Fruit fly (Drosophila melanogaster): Measurements from ENCODE around the gene beta-PheRS.

DNA sequence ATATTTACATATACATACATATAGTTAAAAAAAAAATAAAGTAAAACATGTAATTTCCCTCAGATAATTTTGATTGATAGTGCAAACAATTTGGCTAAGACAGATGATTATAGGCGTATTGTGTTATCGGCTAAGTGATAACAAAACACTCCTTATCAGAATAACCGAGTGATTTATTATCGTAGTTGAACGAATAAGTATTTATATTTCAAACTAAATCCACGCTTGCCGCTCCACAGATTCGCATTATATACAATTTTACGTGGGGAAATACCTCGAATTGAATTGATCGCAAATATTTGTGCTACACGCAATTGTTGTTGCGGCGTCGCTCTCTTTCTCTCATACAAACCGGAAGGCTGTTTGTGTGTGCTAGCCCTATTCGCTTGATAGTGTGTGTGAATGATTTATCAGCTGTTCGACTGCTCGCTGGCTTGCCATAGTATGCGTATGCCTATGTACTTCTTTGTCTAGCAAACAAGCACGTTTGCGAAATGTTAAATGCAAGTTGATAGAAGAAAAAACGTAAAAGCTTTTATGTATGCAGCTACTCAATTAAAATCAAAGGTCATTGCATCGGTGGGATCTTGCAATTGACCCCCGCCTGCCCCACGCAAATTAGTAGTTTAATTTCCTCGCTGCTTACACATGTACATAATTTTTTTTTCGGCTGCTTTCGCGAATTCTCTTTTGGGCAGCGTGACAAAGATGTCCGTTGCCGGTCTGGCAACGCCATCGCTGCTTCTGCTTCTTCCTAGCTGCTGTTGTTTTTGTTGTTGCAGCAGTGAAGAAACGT lies 18.9 kb downstream of the beta-PheRS start:
- no peak for TF ChIP-seq tup (GFP tag; optimal IDR thresholded peaks at IDR 0.05)
- TF ChIP-seq CG10462 (GFP tag; optimal IDR thresholded peaks at IDR 0.05) = no peak
- TF ChIP-seq zen2 (GFP tag; IDR thresholded peaks at IDR 0.05; ENCODE audit: partially characterized antibody) = no peak
- no peak for TF ChIP-seq gcm (GFP tag; optimal IDR thresholded peaks at IDR 0.05)
- TF ChIP-seq Abd-B (GFP tag; optimal IDR thresholded peaks at IDR 0.05) = no peak
- no peak for TF ChIP-seq zfh2 (GFP tag; optimal IDR thresholded peaks at IDR 0.05)
- TF ChIP-seq CG7839 (tag; optimal IDR thresholded peaks at IDR 0.05) = no peak

Measured in whole organism, embryonic.